Worm (Caenorhabditis elegans) whole organism, L2 larva: ENCODE data around the gene B0478.3.

ENCODE experiments used
- C34F6.9 ChIP-seq: fragments of 150-350 bp; optimal IDR thresholded peaks from 2 replicates; lab custom pipeline; 2014; ENCODE audit warnings: missing biosample characterization, missing genetic modification characterization
- F13H6.1 ChIP-seq: sonication (generic microtip); optimal IDR thresholded peaks from 2 replicates; lab custom pipeline; 2016; ENCODE audit warnings: missing genetic modification characterization, missing compliant biosample characterization
- R02D3.7 ChIP-seq: fragments of 150-350 bp; optimal IDR thresholded peaks from 2 replicates; lab custom pipeline; 2014; ENCODE audit warnings: missing biosample characterization, missing genetic modification characterization
- ZK546.5 ChIP-seq: sonication (generic microtip); optimal IDR thresholded peaks from 2 replicates; lab custom pipeline; 2017; ENCODE audit warnings: missing biosample characterization, missing genetic modification characterization
- ama-1 ChIP-seq: fragments of 150-350 bp; optimal IDR thresholded peaks from 2 replicates; lab custom pipeline; 2018; ENCODE audit warnings: inconsistent platforms
- blmp-1 ChIP-seq: sonication (generic microtip); optimal IDR thresholded peaks from 2 replicates; lab custom pipeline; 2017; ENCODE audit warnings: missing genetic modification characterization, mild to moderate bottlenecking, missing compliant biosample characterization, antibody characterized with exemption, moderate library complexity; ENCODE audit not compliant: insufficient read depth
- ceh-16 ChIP-seq: fragments of 150-350 bp; optimal IDR thresholded peaks from 2 replicates; lab custom pipeline; 2014; ENCODE audit warnings: missing biosample characterization, missing genetic modification characterization
- ceh-82 ChIP-seq: fragments of 150-350 bp; optimal IDR thresholded peaks from 2 replicates; lab custom pipeline; 2014; ENCODE audit warnings: missing biosample characterization, missing genetic modification characterization
- elt-1 ChIP-seq: fragments of 150-350 bp; optimal IDR thresholded peaks from 2 replicates; lab custom pipeline; 2014; ENCODE audit warnings: missing biosample characterization, missing genetic modification characterization
- elt-3 ChIP-seq: sonication (generic microtip); optimal IDR thresholded peaks from 2 replicates; lab custom pipeline; 2017; ENCODE audit warnings: missing biosample characterization, missing genetic modification characterization
- fos-1 ChIP-seq: fragments of 150-350 bp; optimal IDR thresholded peaks from 2 replicates; lab custom pipeline; 2014; ENCODE audit warnings: missing biosample characterization, missing genetic modification characterization
- gmeb-1 ChIP-seq: fragments of 150-350 bp; optimal IDR thresholded peaks from 2 replicates; lab custom pipeline; 2014; ENCODE audit warnings: missing biosample characterization, missing genetic modification characterization
- lin-11 ChIP-seq: fragments of 150-350 bp; sonication (generic microtip); optimal IDR thresholded peaks from 2 replicates; lab custom pipeline; 2014; ENCODE audit warnings: missing biosample characterization, missing genetic modification characterization, inconsistent platforms, mixed read lengths
- lin-39 ChIP-seq: fragments of 150-350 bp; optimal IDR thresholded peaks from 2 replicates; lab custom pipeline; 2014; ENCODE audit warnings: missing biosample characterization, missing genetic modification reagents, missing genetic modification characterization
- lsy-2 ChIP-seq, 2 experiments: fragments of 150-350 bp in 1 of 2; sonication (generic microtip) in 1 of 2; optimal IDR thresholded peaks; 2 replicates each; lab custom pipeline; 2014 to 2017; ENCODE audit warnings: missing biosample characterization in 2 of 2, missing genetic modification characterization in 2 of 2
- mab-5 ChIP-seq: fragments of 150-350 bp; optimal IDR thresholded peaks from 2 replicates; lab custom pipeline; 2014; ENCODE audit warnings: missing biosample characterization, missing genetic modification characterization
- mbf-1 ChIP-seq: sonication (generic microtip); optimal IDR thresholded peaks from 2 replicates; lab custom pipeline; 2017; ENCODE audit warnings: missing biosample characterization, missing genetic modification characterization
- mdl-1 ChIP-seq, 2 experiments: fragments of 150-350 bp in 1 of 2; sonication (generic microtip) in 1 of 2; optimal IDR thresholded peaks; 2 replicates each; lab custom pipeline; 2017; ENCODE audit warnings: missing biosample characterization in 2 of 2, missing genetic modification characterization in 2 of 2
- nhr-10 ChIP-seq: sonication (generic microtip); optimal IDR thresholded peaks from 2 replicates; lab custom pipeline; 2017; ENCODE audit warnings: missing biosample characterization, missing genetic modification characterization
- nhr-11 ChIP-seq: fragments of 150-350 bp; optimal IDR thresholded peaks from 2 replicates; lab custom pipeline; 2014; ENCODE audit warnings: missing biosample characterization, missing genetic modification characterization
- nhr-12 ChIP-seq: fragments of 150-350 bp; optimal IDR thresholded peaks from 2 replicates; lab custom pipeline; 2014; ENCODE audit warnings: missing biosample characterization, missing genetic modification characterization
- nhr-129 ChIP-seq: fragments of 150-350 bp; optimal IDR thresholded peaks from 2 replicates; lab custom pipeline; 2014; ENCODE audit warnings: missing biosample characterization, missing genetic modification characterization
- nhr-21 ChIP-seq: fragments of 150-350 bp; optimal IDR thresholded peaks from 2 replicates; lab custom pipeline; 2014; ENCODE audit warnings: missing biosample characterization, missing genetic modification characterization
- nhr-23 ChIP-seq: fragments of 150-350 bp; optimal IDR thresholded peaks from 2 replicates; lab custom pipeline; 2014; ENCODE audit warnings: missing biosample characterization, missing genetic modification reagents, missing genetic modification characterization
- nhr-237 ChIP-seq: fragments of 150-350 bp; optimal IDR thresholded peaks from 2 replicates; lab custom pipeline; 2014; ENCODE audit warnings: missing biosample characterization, missing genetic modification characterization
- nhr-25 ChIP-seq: fragments of 150-350 bp; sonication (generic microtip); optimal IDR thresholded peaks from 3 replicates; lab custom pipeline; 2014; ENCODE audit warnings: missing biosample characterization, missing genetic modification characterization
- nhr-6 ChIP-seq: fragments of 150-350 bp; optimal IDR thresholded peaks from 2 replicates; lab custom pipeline; 2014; ENCODE audit warnings: missing biosample characterization, missing genetic modification characterization
- nhr-77 ChIP-seq: fragments of 150-350 bp; optimal IDR thresholded peaks from 2 replicates; lab custom pipeline; 2014; ENCODE audit warnings: missing biosample characterization, missing genetic modification characterization
- peb-1 ChIP-seq: fragments of 150-350 bp; optimal IDR thresholded peaks from 2 replicates; lab custom pipeline; 2014; ENCODE audit warnings: missing biosample characterization, missing genetic modification characterization
- skn-1 ChIP-seq: sonication (generic microtip); optimal IDR thresholded peaks from 2 replicates; lab custom pipeline; 2017; ENCODE audit warnings: missing biosample characterization, missing genetic modification characterization
- sma-9 ChIP-seq, 2 experiments: fragments of 150-350 bp in 1 of 2; sonication (generic microtip) in 1 of 2; optimal IDR thresholded peaks; 2 replicates each; lab custom pipeline; 2014 to 2016; ENCODE audit warnings: missing genetic modification characterization in 2 of 2, mild to moderate bottlenecking in 1 of 2, missing biosample characterization in 1 of 2, missing compliant biosample characterization in 1 of 2, missing genetic modification reagents in 1 of 2, moderate library complexity in 1 of 2
- snpc-4 ChIP-seq: fragments of 150-350 bp; optimal IDR thresholded peaks from 2 replicates; lab custom pipeline; 2014; ENCODE audit warnings: missing biosample characterization, missing genetic modification characterization
- unc-39 ChIP-seq: fragments of 150-350 bp; optimal IDR thresholded peaks from 2 replicates; lab custom pipeline; 2014; ENCODE audit warnings: missing biosample characterization, missing genetic modification characterization
- zag-1 ChIP-seq: fragments of 150-350 bp; optimal IDR thresholded peaks from 2 replicates; lab custom pipeline; 2014; ENCODE audit warnings: missing biosample characterization, missing genetic modification characterization
- ztf-11 ChIP-seq: sonication (generic microtip); optimal IDR thresholded peaks from 2 replicates; lab custom pipeline; 2017; ENCODE audit warnings: missing biosample characterization, missing genetic modification characterization
- ztf-4 ChIP-seq: fragments of 150-350 bp; optimal IDR thresholded peaks from 2 replicates; lab custom pipeline; 2014; ENCODE audit warnings: missing biosample characterization, missing genetic modification characterization

B0478.3 gene

DNA sequence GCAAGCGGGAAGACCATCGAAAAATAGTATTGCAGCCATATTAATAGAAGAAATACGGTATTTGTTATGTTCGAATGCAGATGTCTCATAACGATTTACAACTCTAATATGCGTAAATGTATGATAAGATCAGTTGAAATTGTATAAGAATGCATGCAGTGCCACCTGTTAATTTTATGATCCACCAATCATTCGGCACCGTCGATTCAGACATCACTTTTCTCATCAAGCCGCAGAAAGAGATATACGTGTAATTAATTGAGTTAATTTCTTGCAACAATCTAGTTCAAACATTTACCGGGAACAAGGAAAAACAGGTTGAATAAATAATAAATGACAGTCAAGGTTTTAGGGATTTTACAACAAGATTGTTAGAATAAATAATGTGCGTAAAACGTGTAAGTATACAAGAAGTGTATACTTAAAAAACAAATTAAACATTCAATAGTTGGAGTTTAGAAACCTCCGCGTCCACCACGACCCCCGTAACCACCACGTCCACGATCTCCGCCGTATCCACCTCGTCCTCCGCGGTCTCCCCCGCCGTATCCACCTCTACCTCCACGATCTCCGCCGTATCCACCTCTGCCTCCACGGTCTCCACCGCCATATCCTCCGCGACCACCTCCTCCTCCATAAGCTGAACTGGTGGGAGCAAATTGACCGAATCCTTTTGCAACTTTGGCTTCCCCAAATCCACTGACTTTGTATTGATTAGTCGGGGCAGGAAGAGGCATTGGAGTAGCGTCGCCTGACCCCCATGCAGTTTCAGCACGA, 9.9 kb upstream of the B0478.3 start:
- TF ChIP-seq F13H6.1 (no peak), blmp-1 (tag; lab: Kevin White, UChicago) (no peak), mdl-1 (tag; optimal IDR thresholded peaks at IDR 0.05; lab: Kevin White, UChicago) (no peak), elt-3 (no peak), ama-1 (lab: Kevin White, UChicago) (no peak), nhr-25 (tag; lab: Kevin White, UChicago) (no peak), ceh-82 (no peak), nhr-11 (tag; lab: Kevin White, UChicago) (no peak), unc-39 (tag; lab: Kevin White, UChicago) (no peak), lin-11 (tag; lab: Kevin White, UChicago) (no peak), ztf-11 (tag; lab: Kevin White, UChicago) (no peak), ceh-16 (tag; lab: Kevin White, UChicago) (no peak), nhr-129 (tag; lab: Kevin White, UChicago) (no peak), ztf-4 (no peak)

DNA sequence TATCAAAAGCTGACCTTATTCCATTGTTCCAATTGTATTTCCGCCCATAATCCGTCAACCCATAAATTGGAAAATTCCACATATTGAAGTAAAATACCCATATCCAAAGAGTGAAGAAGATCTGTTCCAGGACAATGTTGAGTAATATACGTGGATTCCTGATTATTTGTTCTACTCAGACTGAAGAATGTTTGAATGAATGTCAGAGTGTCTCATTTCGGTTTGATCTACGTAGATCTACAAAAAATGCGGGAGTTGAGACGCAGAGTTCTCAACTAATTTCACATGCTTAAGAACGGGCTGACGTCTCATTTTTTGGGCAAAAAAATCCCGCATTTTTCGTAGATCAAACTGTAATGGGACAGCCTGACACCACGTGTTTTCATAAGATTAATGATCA, 8.0 kb upstream of the B0478.3 start, which contains the start of gene nhr-249:
Gene nhr-249, minus strand, starts transcription at position 101 of the 400 bp plus-strand sequence.
- TF ChIP-seq gmeb-1 (tag; lab: Kevin White, UChicago), result no peak
- TF ChIP-seq nhr-23 (tag; lab: Kevin White, UChicago), result no peak
- TF ChIP-seq nhr-129 (tag; lab: Kevin White, UChicago), result no peak
- no peak for TF ChIP-seq sma-9 (GFP tag; optimal IDR thresholded peaks at IDR 0.05; lab: Kevin White, UChicago)
- TF ChIP-seq sma-9 (tag; optimal IDR thresholded peaks at IDR 0.05; lab: Kevin White, UChicago), result no peak
- TF ChIP-seq nhr-77 (tag; lab: Kevin White, UChicago), result no peak
- no peak for TF ChIP-seq C34F6.9 (tag; lab: Kevin White, UChicago)
- no peak for TF ChIP-seq nhr-11 (tag; lab: Kevin White, UChicago)
- TF ChIP-seq, all 48 proteins: peak for 0

DNA sequence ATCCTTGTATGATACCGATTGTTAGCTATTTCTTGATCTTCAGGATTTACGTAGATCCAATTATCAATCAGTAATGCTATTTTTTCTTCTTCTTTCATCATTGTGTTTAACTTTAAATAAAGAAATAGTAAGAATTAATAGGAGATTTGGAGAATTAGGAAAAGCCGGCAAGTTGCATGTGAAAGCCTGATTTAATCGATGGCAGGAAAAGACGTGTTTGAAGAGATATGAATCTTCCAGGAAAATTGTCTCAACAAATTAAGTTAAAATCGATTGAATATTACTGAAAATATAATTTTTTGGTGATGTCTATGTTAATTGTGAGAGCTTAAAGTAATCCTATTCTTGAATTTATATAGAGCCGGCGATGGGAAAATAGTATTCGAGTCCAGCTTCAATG, 6.8 kb upstream of the B0478.3 start, which contains the start of gene ZK381.62:
Gene ZK381.62, minus strand, starts transcription at position 101 of the 400 bp plus-strand sequence.
- TF ChIP-seq ztf-11 (tag; lab: Kevin White, UChicago), result no peak
- TF ChIP-seq F13H6.1, result no peak
- TF ChIP-seq ZK546.5 (tag; lab: Kevin White, UChicago), result no peak
- no peak for TF ChIP-seq nhr-10 (tag; lab: Kevin White, UChicago)
- no peak for TF ChIP-seq nhr-237 (tag; lab: Kevin White, UChicago)
- TF ChIP-seq fos-1 (tag; lab: Kevin White, UChicago), result no peak
- no peak for TF ChIP-seq gmeb-1 (tag; lab: Kevin White, UChicago)
- no peak for TF ChIP-seq skn-1 (tag; lab: Kevin White, UChicago)
- TF ChIP-seq unc-39 (tag; lab: Kevin White, UChicago), result no peak
- no peak for TF ChIP-seq ama-1 (lab: Kevin White, UChicago)
- TF ChIP-seq lsy-2 (tag; optimal IDR thresholded peaks at IDR 0.05; lab: Kevin White, UChicago), result no peak
- TF ChIP-seq nhr-21 (tag; lab: Kevin White, UChicago), result no peak

DNA sequence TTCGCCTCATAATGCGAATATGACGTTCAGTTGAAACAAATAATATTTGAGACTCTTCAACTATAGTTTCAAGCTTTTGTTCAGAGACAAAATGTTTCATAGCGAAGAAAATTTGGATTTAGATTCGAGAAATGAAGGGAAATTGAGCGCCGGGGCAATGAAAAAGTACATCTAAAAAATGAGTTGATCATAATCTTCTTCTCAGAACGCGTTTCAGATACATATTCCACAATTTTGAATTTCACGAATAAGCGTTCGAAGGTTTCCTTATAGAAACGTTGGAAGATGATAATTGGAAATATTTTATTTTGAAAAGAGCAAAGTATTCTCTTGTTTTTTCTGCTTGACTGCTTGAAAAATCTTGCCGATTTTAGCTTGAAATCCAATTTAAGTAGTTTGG, 5.9 kb upstream of the B0478.3 start, which contains the start of gene ZK381.8:
Gene ZK381.8, minus strand, starts transcription at position 101 of the 400 bp plus-strand sequence.
- TF ChIP-seq R02D3.7 (tag; lab: Kevin White, UChicago) (no peak), nhr-21 (tag; lab: Kevin White, UChicago) (no peak), ama-1 (lab: Kevin White, UChicago) (no peak), sma-9 (GFP tag; optimal IDR thresholded peaks at IDR 0.05; lab: Kevin White, UChicago) (no peak), sma-9 (tag; optimal IDR thresholded peaks at IDR 0.05; lab: Kevin White, UChicago) (no peak), nhr-23 (tag; lab: Kevin White, UChicago) (no peak), lin-39 (tag; lab: Kevin White, UChicago) (no peak)

DNA sequence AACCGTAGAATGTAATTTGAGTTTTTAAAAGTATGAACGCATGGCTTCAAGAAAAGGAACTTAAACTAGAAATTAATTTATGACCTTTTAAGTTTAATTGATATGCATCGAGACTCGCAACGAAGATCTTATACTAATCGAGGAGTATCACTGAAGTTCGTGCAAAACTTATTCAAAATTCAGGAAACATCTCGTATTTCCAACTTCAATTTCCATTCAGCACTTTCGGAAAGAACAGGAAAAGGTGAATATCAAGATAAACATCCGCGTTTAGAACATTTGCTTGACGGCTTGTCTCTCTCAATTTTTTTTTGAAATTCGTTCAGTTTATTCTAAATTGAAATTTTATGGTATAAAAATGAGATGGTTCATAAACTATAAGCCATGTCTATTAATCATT, 784 bp upstream of the B0478.3 start, which contains the start of gene ZK381.2:
Gene ZK381.2, plus strand, starts transcription at position 301 of the 400 bp plus-strand sequence.
- TF ChIP-seq ztf-4, result no peak
- no peak for TF ChIP-seq peb-1 (tag; lab: Kevin White, UChicago)
- no peak for TF ChIP-seq mdl-1 (tag; optimal IDR thresholded peaks at IDR 0.05; lab: Kevin White, UChicago)
- no peak for TF ChIP-seq mbf-1 (tag; lab: Kevin White, UChicago)
- TF ChIP-seq zag-1 (tag; lab: Kevin White, UChicago), result no peak
- no peak for TF ChIP-seq nhr-6 (tag; lab: Kevin White, UChicago)
- TF ChIP-seq mab-5 (tag; lab: Kevin White, UChicago), result no peak
- TF ChIP-seq nhr-12 (tag; lab: Kevin White, UChicago), result no peak
- TF ChIP-seq gmeb-1 (tag; lab: Kevin White, UChicago), result no peak
- TF ChIP-seq nhr-11 (tag; lab: Kevin White, UChicago), result no peak
- no peak for TF ChIP-seq ceh-16 (tag; lab: Kevin White, UChicago)
- TF ChIP-seq ztf-11 (tag; lab: Kevin White, UChicago), result no peak
- TF ChIP-seq elt-1 (tag; lab: Kevin White, UChicago), result no peak
- TF ChIP-seq lsy-2 (tag; optimal IDR thresholded peaks at IDR 0.05; lab: Kevin White, UChicago), result no peak
- no peak for TF ChIP-seq blmp-1 (tag; lab: Kevin White, UChicago)
- TF ChIP-seq snpc-4, result no peak
